Worm (Caenorhabditis elegans) whole organism, midembryonic: ENCODE data around the gene srlf-2.

Experiments
- klf-2 ChIP-seq: fragments of 200-800 bp; sonication (Bioruptor generic); conservative IDR thresholded peaks from 2 replicates; pipeline ENCODE4 v1.3.6; 2022; ENCODE audit warnings: missing genetic modification reagents, missing genetic modification characterization, missing compliant biosample characterization
- ztf-29 ChIP-seq: fragments of 200-800 bp; sonication (Bioruptor generic); IDR thresholded peaks from 2 replicates; pipeline ENCODE4 v1.3.6; 2022; ENCODE audit warnings: missing genetic modification reagents, missing genetic modification characterization, missing compliant biosample characterization

- TF ChIP-seq klf-2 (GFP tag; lab: Robert Waterston, UW) (no peak), ztf-29 (GFP tag; lab: Robert Waterston, UW) (no peak)
Observed at ce11 chrIV:8449869-8450268, 40.1 kb upstream of the srlf-2 start.
